Fruit fly (Drosophila melanogaster): ENCODE data around the gene dsd.
A peak's percentile ranks its signal among the peaks of the same experiment; 100 is the strongest.

Gene dsd

DNA sequence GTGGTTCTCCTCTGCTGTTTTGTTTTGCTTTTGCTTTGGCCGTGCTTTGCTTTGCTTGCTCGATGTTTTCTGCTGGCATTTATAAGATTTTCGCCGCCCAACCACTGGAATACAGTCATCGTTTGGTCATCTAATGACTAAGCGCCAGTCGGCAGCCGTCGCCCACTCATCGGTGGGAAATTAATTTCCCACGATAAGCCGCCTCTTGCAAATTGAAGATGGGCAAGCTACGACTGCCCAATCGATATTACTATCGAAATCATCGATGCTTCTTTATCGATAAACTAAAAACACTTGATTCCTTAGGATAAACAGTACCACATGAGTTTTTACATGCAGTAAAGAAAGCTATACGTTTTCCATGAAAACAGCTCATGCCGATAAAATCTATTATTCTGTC, 36.5 kb downstream of the dsd start:
- TF ChIP-seq Mio (GFP tag; optimal IDR thresholded peaks at IDR 0.05) (no peak), rgr (GFP tag; optimal IDR thresholded peaks at IDR 0.05) (no peak), brk (GFP tag; optimal IDR thresholded peaks at IDR 0.05) (no peak), Vsx2 (GFP tag; optimal IDR thresholded peaks at IDR 0.05; ENCODE audit: partially characterized antibody) (no peak), dsf (GFP tag; optimal IDR thresholded peaks at IDR 0.05; ENCODE audit: borderline replicate concordance) (no peak), foxo (GFP tag; optimal IDR thresholded peaks at IDR 0.05) (no peak), Jra (GFP tag; optimal IDR thresholded peaks at IDR 0.05) (no peak), jim (GFP tag; optimal IDR thresholded peaks at IDR 0.05) (no peak), woc (GFP tag; optimal IDR thresholded peaks at IDR 0.05) (no peak), CrebA (GFP tag; optimal IDR thresholded peaks at IDR 0.05; ENCODE audit: borderline replicate concordance) (no peak), Hr78 (GFP tag; optimal IDR thresholded peaks at IDR 0.05) (no peak)

DNA sequence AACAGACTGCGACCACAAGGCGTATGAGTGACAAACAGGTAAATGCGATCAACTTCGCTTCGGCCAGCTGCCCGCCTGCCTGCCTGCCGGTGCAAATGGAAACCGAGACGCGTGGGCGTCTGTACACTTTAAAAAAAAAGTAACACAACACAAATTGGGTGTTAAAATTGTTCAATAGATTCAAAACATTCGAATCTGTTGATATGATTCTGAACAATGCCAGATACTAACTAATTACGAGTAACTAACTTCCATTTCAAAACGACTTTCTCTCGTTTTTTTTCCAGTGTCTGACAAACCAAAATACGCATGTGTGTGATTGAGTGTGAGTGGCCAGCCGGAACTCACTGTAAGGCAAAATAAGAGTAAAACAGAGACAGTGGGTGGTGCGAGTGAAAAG, 37.5 kb downstream of the dsd start:
- TF ChIP-seq Abd-B (GFP tag; optimal IDR thresholded peaks at IDR 0.05) (no peak), dmrt93B (GFP tag; optimal IDR thresholded peaks at IDR 0.05) (peak; percentile 80), Dif (GFP tag; optimal IDR thresholded peaks at IDR 0.05; ENCODE audit: partially characterized antibody) (no peak), brk (GFP tag; optimal IDR thresholded peaks at IDR 0.05) (no peak), Myc (optimal IDR thresholded peaks at IDR 0.05) (no peak), Jra (GFP tag; optimal IDR thresholded peaks at IDR 0.05) (peak; percentile 71), Rel (GFP tag; optimal IDR thresholded peaks at IDR 0.05) (peak; percentile 27), Rel (tag; optimal IDR thresholded peaks at IDR 0.05) (peak; percentile 29), Mio (GFP tag; optimal IDR thresholded peaks at IDR 0.05) (peak; percentile 11), sage (GFP tag; optimal IDR thresholded peaks at IDR 0.05) (peak; percentile 79), GATAd (GFP tag; optimal IDR thresholded peaks at IDR 0.05) (peak; percentile 52), woc (GFP tag; optimal IDR thresholded peaks at IDR 0.05) (peak; percentile 71), HLH106 (tag; optimal IDR thresholded peaks at IDR 0.05) (peak; percentile 90), ey (GFP tag; optimal IDR thresholded peaks at IDR 0.05) (peak; percentile 87), N (GFP tag; optimal IDR thresholded peaks at IDR 0.05) (no peak), Vsx2 (GFP tag; optimal IDR thresholded peaks at IDR 0.05; ENCODE audit: partially characterized antibody) (no peak), tai (GFP tag; optimal IDR thresholded peaks at IDR 0.05) (peak; percentile 70), pan (optimal IDR thresholded peaks at IDR 0.05) (no peak), Hnf4 (GFP tag; optimal IDR thresholded peaks at IDR 0.05) (peak; percentile 74), Hr83 (GFP tag; optimal IDR thresholded peaks at IDR 0.05; ENCODE audit: poor library complexity, severe bottlenecking) (no peak), foxo (GFP tag; optimal IDR thresholded peaks at IDR 0.05) (peak; percentile 80 to 93), dsf (GFP tag; optimal IDR thresholded peaks at IDR 0.05; ENCODE audit: borderline replicate concordance) (no peak), dl (GFP tag; optimal IDR thresholded peaks at IDR 0.05; ENCODE audit: insufficient read depth in 1 of 2, partially characterized antibody in 2 of 2) (no peak), CrebA (GFP tag; optimal IDR thresholded peaks at IDR 0.05; ENCODE audit: borderline replicate concordance) (no peak), h (GFP tag; optimal IDR thresholded peaks at IDR 0.05) (peak; percentile 98), rgr (GFP tag; optimal IDR thresholded peaks at IDR 0.05) (peak; percentile 85), Dfd (GFP tag; optimal IDR thresholded peaks at IDR 0.05) (no peak), psq (GFP tag; optimal IDR thresholded peaks at IDR 0.05) (peak; percentile 75), lola (GFP tag; optimal IDR thresholded peaks at IDR 0.05) (no peak), OdsH (GFP tag; optimal IDR thresholded peaks at IDR 0.05) (peak; percentile 87), usp (GFP tag; optimal IDR thresholded peaks at IDR 0.05) (no peak), Sp1 (GFP tag; optimal IDR thresholded peaks at IDR 0.05) (peak; percentile 66), br (GFP tag; optimal IDR thresholded peaks at IDR 0.05) (peak; percentile 88), CG9705 (GFP tag; optimal IDR thresholded peaks at IDR 0.05) (peak; percentile 69), CG32264 (GFP tag; optimal IDR thresholded peaks at IDR 0.05) (peak; percentile 89), fru (GFP tag; optimal IDR thresholded peaks at IDR 0.05) (peak; percentile 92), sv (GFP tag; optimal IDR thresholded peaks at IDR 0.05) (peak; percentile 38), Hr78 (GFP tag; optimal IDR thresholded peaks at IDR 0.05) (no peak), jim (GFP tag; optimal IDR thresholded peaks at IDR 0.05) (no peak)

DNA sequence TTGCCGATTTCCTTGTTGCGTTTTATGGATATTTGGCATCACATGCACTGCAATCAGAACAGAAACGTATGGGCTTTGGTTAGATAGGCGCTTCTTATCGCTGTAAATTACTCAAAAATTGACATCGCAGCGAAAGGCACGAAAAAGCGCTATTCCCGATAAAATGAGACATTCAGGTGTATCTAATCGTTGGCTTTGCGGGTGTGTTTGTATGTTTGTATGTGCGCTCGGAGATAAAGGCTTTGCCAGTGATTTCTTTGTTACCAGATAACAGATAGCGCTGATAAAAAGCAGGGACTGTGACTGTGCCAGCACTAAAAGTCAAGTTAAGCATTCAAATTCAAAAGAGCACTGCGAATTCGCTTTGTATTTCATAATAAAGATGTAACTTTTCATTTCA, 38.7 kb downstream of the dsd start:
- TF ChIP-seq sage (GFP tag; optimal IDR thresholded peaks at IDR 0.05) (no peak), Rel (GFP tag; optimal IDR thresholded peaks at IDR 0.05) (no peak), Rel (tag; optimal IDR thresholded peaks at IDR 0.05) (peak; percentile 2), dmrt93B (GFP tag; optimal IDR thresholded peaks at IDR 0.05) (no peak), dl (GFP tag; optimal IDR thresholded peaks at IDR 0.05; ENCODE audit: insufficient read depth in 1 of 2, partially characterized antibody in 2 of 2) (no peak), CrebA (GFP tag; optimal IDR thresholded peaks at IDR 0.05; ENCODE audit: borderline replicate concordance) (no peak), OdsH (GFP tag; optimal IDR thresholded peaks at IDR 0.05) (no peak), usp (GFP tag; optimal IDR thresholded peaks at IDR 0.05) (no peak), Hnf4 (GFP tag; optimal IDR thresholded peaks at IDR 0.05) (no peak), foxo (GFP tag; optimal IDR thresholded peaks at IDR 0.05) (no peak), tai (GFP tag; optimal IDR thresholded peaks at IDR 0.05) (peak; percentile 6), psq (GFP tag; optimal IDR thresholded peaks at IDR 0.05) (no peak), Dif (GFP tag; optimal IDR thresholded peaks at IDR 0.05; ENCODE audit: partially characterized antibody) (no peak), GATAd (GFP tag; optimal IDR thresholded peaks at IDR 0.05) (no peak), ey (GFP tag; optimal IDR thresholded peaks at IDR 0.05) (no peak), brk (GFP tag; optimal IDR thresholded peaks at IDR 0.05) (no peak), Sp1 (GFP tag; optimal IDR thresholded peaks at IDR 0.05) (no peak), dsf (GFP tag; optimal IDR thresholded peaks at IDR 0.05; ENCODE audit: borderline replicate concordance) (no peak), CG9705 (GFP tag; optimal IDR thresholded peaks at IDR 0.05) (no peak)
